Worm (Caenorhabditis elegans): Measurements from ENCODE around the gene secs-1.

The secs-1 gene

ce11 chrV:10804374-10804773 is at the start of gene secs-1:
Gene secs-1 (minus strand): TSS chrV:10804474.
- no peak for TF ChIP-seq cog-1 (tag; optimal IDR thresholded peaks at IDR 0.05)
- no peak for TF ChIP-seq tab-1 (GFP tag; IDR thresholded peaks at IDR 0.05)
- no peak for TF ChIP-seq klf-2 (GFP tag; conservative IDR thresholded peaks at IDR 0.05)

- TF ChIP-seq T22C8.4 (GFP tag; IDR thresholded peaks at IDR 0.05) (no peak), med-1 (GFP tag; optimal IDR thresholded peaks at IDR 0.05; ENCODE audit: insufficient read depth) (no peak), cog-1 (tag; optimal IDR thresholded peaks at IDR 0.05) (no peak), ref-1 (GFP tag; conservative IDR thresholded peaks at IDR 0.05) (no peak), klf-2 (GFP tag; conservative IDR thresholded peaks at IDR 0.05) (no peak), ztf-29 (GFP tag; IDR thresholded peaks at IDR 0.05) (no peak), ztf-23 (GFP tag; IDR thresholded peaks at IDR 0.05) (no peak), flt-1 (GFP tag; IDR thresholded peaks at IDR 0.05) (no peak)
Measured at ce11 chrV:10846893-10847292, 42.6 kb upstream of the secs-1 start, which contains the start of gene C29A12.6. Gene C29A12.6 (plus strand): TSS chrV:10847193.

ce11 chrV:10839398-10839797 is 35.1 kb upstream of the secs-1 start:
- no peak for TF ChIP-seq cog-1 (tag; optimal IDR thresholded peaks at IDR 0.05)

- TF ChIP-seq T22C8.4 (GFP tag; IDR thresholded peaks at IDR 0.05) (no peak), cog-1 (tag; optimal IDR thresholded peaks at IDR 0.05) (no peak), ztf-23 (GFP tag; IDR thresholded peaks at IDR 0.05) (no peak), flt-1 (GFP tag; IDR thresholded peaks at IDR 0.05) (no peak), ref-1 (GFP tag; conservative IDR thresholded peaks at IDR 0.05) (no peak), med-1 (GFP tag; optimal IDR thresholded peaks at IDR 0.05; ENCODE audit: insufficient read depth) (no peak), ztf-29 (GFP tag; IDR thresholded peaks at IDR 0.05) (no peak), klf-2 (GFP tag; conservative IDR thresholded peaks at IDR 0.05) (no peak), tab-1 (GFP tag; IDR thresholded peaks at IDR 0.05) (no peak)
Measured at ce11 chrV:10838204-10838603, 33.9 kb upstream of the secs-1 start.

- no peak for TF ChIP-seq cog-1 (tag; optimal IDR thresholded peaks at IDR 0.05)
- TF ChIP-seq ztf-29 (GFP tag; IDR thresholded peaks at IDR 0.05) = no peak
- TF ChIP-seq ztf-23 (GFP tag; IDR thresholded peaks at IDR 0.05) = no peak
- no peak for TF ChIP-seq klf-2 (GFP tag; conservative IDR thresholded peaks at IDR 0.05)
- TF ChIP-seq med-1 (GFP tag; optimal IDR thresholded peaks at IDR 0.05; ENCODE audit: insufficient read depth) = no peak
- TF ChIP-seq tab-1 (GFP tag; IDR thresholded peaks at IDR 0.05) = no peak
- no peak for TF ChIP-seq ref-1 (GFP tag; conservative IDR thresholded peaks at IDR 0.05)
Measured at ce11 chrV:10834682-10835219, 30.5 kb upstream of the secs-1 start.

ce11 chrV:10832862-10833261 is 28.6 kb upstream of the secs-1 start:
- TF ChIP-seq ztf-23 (GFP tag; IDR thresholded peaks at IDR 0.05) (no peak), klf-2 (GFP tag; conservative IDR thresholded peaks at IDR 0.05) (no peak), tab-1 (GFP tag; IDR thresholded peaks at IDR 0.05) (no peak), ztf-29 (GFP tag; IDR thresholded peaks at IDR 0.05) (no peak), T22C8.4 (GFP tag; IDR thresholded peaks at IDR 0.05) (no peak), med-1 (GFP tag; optimal IDR thresholded peaks at IDR 0.05; ENCODE audit: insufficient read depth) (no peak), ref-1 (GFP tag; conservative IDR thresholded peaks at IDR 0.05) (no peak), flt-1 (GFP tag; IDR thresholded peaks at IDR 0.05) (no peak), cog-1 (tag; optimal IDR thresholded peaks at IDR 0.05) (no peak)

ce11 chrV:10824711-10825110 is 20.4 kb upstream of the secs-1 start, which contains the start of gene nrx-1:
Gene nrx-1 (plus strand): TSS chrV:10825011.
- no peak for TF ChIP-seq ztf-29 (GFP tag; IDR thresholded peaks at IDR 0.05)
- TF ChIP-seq tab-1 (GFP tag; IDR thresholded peaks at IDR 0.05) = no peak
- no peak for TF ChIP-seq cog-1 (tag; optimal IDR thresholded peaks at IDR 0.05)
- TF ChIP-seq med-1 (GFP tag; optimal IDR thresholded peaks at IDR 0.05; ENCODE audit: insufficient read depth) = no peak
- TF ChIP-seq flt-1 (GFP tag; IDR thresholded peaks at IDR 0.05) = no peak
- no peak for TF ChIP-seq ztf-23 (GFP tag; IDR thresholded peaks at IDR 0.05)
- TF ChIP-seq T22C8.4 (GFP tag; IDR thresholded peaks at IDR 0.05) = no peak
- TF ChIP-seq klf-2 (GFP tag; conservative IDR thresholded peaks at IDR 0.05) = no peak
- TF ChIP-seq ref-1 (GFP tag; conservative IDR thresholded peaks at IDR 0.05) = no peak

- TF ChIP-seq ztf-23 (GFP tag; IDR thresholded peaks at IDR 0.05) = no peak
- no peak for TF ChIP-seq tab-1 (GFP tag; IDR thresholded peaks at IDR 0.05)
- no peak for TF ChIP-seq ztf-29 (GFP tag; IDR thresholded peaks at IDR 0.05)
- no peak for TF ChIP-seq flt-1 (GFP tag; IDR thresholded peaks at IDR 0.05)
- TF ChIP-seq cog-1 (tag; optimal IDR thresholded peaks at IDR 0.05) = no peak
- no peak for TF ChIP-seq T22C8.4 (GFP tag; IDR thresholded peaks at IDR 0.05)
- TF ChIP-seq ref-1 (GFP tag; conservative IDR thresholded peaks at IDR 0.05) = no peak
- TF ChIP-seq klf-2 (GFP tag; conservative IDR thresholded peaks at IDR 0.05) = no peak
- no peak for TF ChIP-seq med-1 (GFP tag; optimal IDR thresholded peaks at IDR 0.05; ENCODE audit: insufficient read depth)
Measured at ce11 chrV:10818498-10818897, 14.2 kb upstream of the secs-1 start.

ce11 chrV:10816831-10817230 is 12.6 kb upstream of the secs-1 start:
- TF ChIP-seq tab-1 (GFP tag; IDR thresholded peaks at IDR 0.05) (no peak), klf-2 (GFP tag; conservative IDR thresholded peaks at IDR 0.05) (no peak), ztf-29 (GFP tag; IDR thresholded peaks at IDR 0.05) (no peak), med-1 (GFP tag; optimal IDR thresholded peaks at IDR 0.05; ENCODE audit: insufficient read depth) (no peak), flt-1 (GFP tag; IDR thresholded peaks at IDR 0.05) (no peak), ref-1 (GFP tag; conservative IDR thresholded peaks at IDR 0.05) (no peak)

ce11 chrV:10814333-10814732 is 10.1 kb upstream of the secs-1 start:
- TF ChIP-seq cog-1 (tag; optimal IDR thresholded peaks at IDR 0.05) (no peak), flt-1 (GFP tag; IDR thresholded peaks at IDR 0.05) (no peak), ref-1 (GFP tag; conservative IDR thresholded peaks at IDR 0.05) (no peak), ztf-29 (GFP tag; IDR thresholded peaks at IDR 0.05) (no peak), klf-2 (GFP tag; conservative IDR thresholded peaks at IDR 0.05) (no peak), tab-1 (GFP tag; IDR thresholded peaks at IDR 0.05) (no peak), ztf-23 (GFP tag; IDR thresholded peaks at IDR 0.05) (no peak), T22C8.4 (GFP tag; IDR thresholded peaks at IDR 0.05) (no peak), med-1 (GFP tag; optimal IDR thresholded peaks at IDR 0.05; ENCODE audit: insufficient read depth) (no peak)

Data from whole organism, midembryonic.